Worm (Caenorhabditis elegans): ENCODE results near the gene acr-7.

- TF ChIP-seq pha-2 (tag; optimal IDR thresholded peaks at IDR 0.05) (no peak), sox-4 (tag; optimal IDR thresholded peaks at IDR 0.05) (no peak), gmeb-2 (tag; optimal IDR thresholded peaks at IDR 0.05) (no peak), dve-1 (tag; optimal IDR thresholded peaks at IDR 0.05) (no peak), pha-4 (tag; optimal IDR thresholded peaks at IDR 0.05) (no peak), npax-4 (tag; optimal IDR thresholded peaks at IDR 0.05) (no peak), ama-1 (optimal IDR thresholded peaks at IDR 0.05) (no peak), pros-1 (tag; optimal IDR thresholded peaks at IDR 0.05) (no peak), rnt-1 (tag; optimal IDR thresholded peaks at IDR 0.05) (no peak), ref-2 (tag; optimal IDR thresholded peaks at IDR 0.05) (no peak), hlh-30 (tag; optimal IDR thresholded peaks at IDR 0.05; ENCODE audit: insufficient read depth) (no peak), lin-11 (tag; optimal IDR thresholded peaks at IDR 0.05) (no peak), hlh-15 (tag; optimal IDR thresholded peaks at IDR 0.05) (no peak), tbx-2 (tag; optimal IDR thresholded peaks at IDR 0.05) (no peak)
Observed at ce11 chrII:7808153-7808552, 41.4 kb downstream of the acr-7 start.
